Worm (Caenorhabditis elegans) whole organism, mixed stage, embryonic: ENCODE measurements around the gene srh-82.
A peak's percentile ranks its signal among the peaks of the same experiment; 100 is the strongest.

ENCODE experiments used
- M03D4.4 ChIP-seq: sonication (generic microtip); optimal IDR thresholded peaks from 2 replicates; lab custom pipeline; 2017; ENCODE audit warnings: mild to moderate bottlenecking, missing genetic modification characterization, missing compliant biosample characterization
- bed-3 ChIP-seq: fragments of 200-800 bp; sonication (Bioruptor generic); optimal IDR thresholded peaks from 3 replicates; lab custom pipeline; 2018; ENCODE audit warnings: mild to moderate bottlenecking, missing genetic modification characterization, moderate library complexity, missing compliant biosample characterization
- blmp-1 ChIP-seq: fragments of 150-350 bp; optimal IDR thresholded peaks from 2 replicates; lab custom pipeline; 2014; ENCODE audit warnings: missing biosample characterization, missing genetic modification characterization
- ceh-39 ChIP-seq: fragments of 150-350 bp; optimal IDR thresholded peaks from 2 replicates; lab custom pipeline; 2014; ENCODE audit warnings: missing biosample characterization, missing genetic modification characterization
- ceh-43 ChIP-seq: fragments of 200-800 bp; sonication (Bioruptor generic); optimal IDR thresholded peaks from 2 replicates; lab custom pipeline; 2018; ENCODE audit warnings: mild to moderate bottlenecking, missing genetic modification characterization, moderate library complexity, missing compliant biosample characterization
- ceh-83 ChIP-seq: fragments of 200-800 bp; sonication (Bioruptor generic); optimal IDR thresholded peaks from 2 replicates; lab custom pipeline; 2018; ENCODE audit warnings: mild to moderate bottlenecking, missing genetic modification characterization, missing compliant biosample characterization
- ces-1 ChIP-seq: fragments of 150-350 bp; optimal IDR thresholded peaks from 2 replicates; lab custom pipeline; 2014; ENCODE audit warnings: missing biosample characterization, missing genetic modification reagents, missing genetic modification characterization
- cnd-1 ChIP-seq: fragments of 200-800 bp; sonication (Bioruptor generic); optimal IDR thresholded peaks from 2 replicates; lab custom pipeline; 2018; ENCODE audit warnings: mild to moderate bottlenecking, missing genetic modification characterization, missing compliant biosample characterization
- drap-1 ChIP-seq: fragments of 200-800 bp; sonication (Bioruptor generic); optimal IDR thresholded peaks from 3 replicates; lab custom pipeline; 2018; ENCODE audit warnings: mild to moderate bottlenecking, missing genetic modification characterization, missing compliant biosample characterization
- elt-1 ChIP-seq: sonication (generic microtip); optimal IDR thresholded peaks from 2 replicates; lab custom pipeline; 2017; ENCODE audit warnings: missing genetic modification characterization, mild to moderate bottlenecking, missing compliant biosample characterization, antibody characterized with exemption, moderate library complexity, borderline replicate concordance; ENCODE audit not compliant: insufficient read depth
- elt-3 ChIP-seq: fragments of 150-350 bp; optimal IDR thresholded peaks from 2 replicates; lab custom pipeline; 2014; ENCODE audit warnings: missing biosample characterization, missing genetic modification characterization
- flh-1 ChIP-seq: fragments of 200-800 bp; sonication (Bioruptor generic); optimal IDR thresholded peaks from 2 replicates; lab custom pipeline; 2018; ENCODE audit warnings: mild to moderate bottlenecking, missing genetic modification characterization, moderate library complexity, missing compliant biosample characterization
- ham-2 ChIP-seq: fragments of 200-800 bp; sonication (Bioruptor generic); optimal IDR thresholded peaks from 2 replicates; lab custom pipeline; 2018; ENCODE audit warnings: mild to moderate bottlenecking, missing genetic modification characterization, missing compliant biosample characterization
- hlh-1 ChIP-seq: fragments of 150-350 bp; optimal IDR thresholded peaks from 2 replicates; lab custom pipeline; 2014; ENCODE audit warnings: missing biosample characterization, missing genetic modification reagents, missing genetic modification characterization
- lin-13 ChIP-seq: fragments of 150-350 bp; optimal IDR thresholded peaks from 2 replicates; lab custom pipeline; 2014; ENCODE audit warnings: missing biosample characterization, missing genetic modification characterization
- lin-32 ChIP-seq: fragments of 200-800 bp; sonication (Bioruptor generic); optimal IDR thresholded peaks from 2 replicates; lab custom pipeline; 2018; ENCODE audit warnings: mild to moderate bottlenecking, missing genetic modification characterization, missing compliant biosample characterization
- lsy-2 ChIP-seq: fragments of 150-350 bp; optimal IDR thresholded peaks from 2 replicates; lab custom pipeline; 2014; ENCODE audit warnings: missing biosample characterization, missing genetic modification characterization
- mab-5 ChIP-seq: fragments of 150-350 bp; optimal IDR thresholded peaks from 2 replicates; lab custom pipeline; 2014; ENCODE audit warnings: missing biosample characterization, missing genetic modification characterization
- mep-1 ChIP-seq: fragments of 150-350 bp; optimal IDR thresholded peaks from 2 replicates; lab custom pipeline; 2017; ENCODE audit warnings: missing biosample characterization, missing genetic modification reagents, missing genetic modification characterization, inconsistent platforms
- mls-2 ChIP-seq: sonication (generic microtip); optimal IDR thresholded peaks from 2 replicates; lab custom pipeline; 2016; ENCODE audit warnings: mild to moderate bottlenecking, missing genetic modification characterization, moderate library complexity, missing compliant biosample characterization
- nhr-12 ChIP-seq: fragments of 150-350 bp; optimal IDR thresholded peaks from 2 replicates; lab custom pipeline; 2014; ENCODE audit warnings: missing biosample characterization, missing genetic modification characterization
- nhr-2 ChIP-seq: fragments of 150-350 bp; optimal IDR thresholded peaks from 2 replicates; lab custom pipeline; 2014; ENCODE audit warnings: missing biosample characterization, missing genetic modification characterization
- nhr-237 ChIP-seq: fragments of 150-350 bp; optimal IDR thresholded peaks from 2 replicates; lab custom pipeline; 2014; ENCODE audit warnings: missing biosample characterization, missing genetic modification characterization
- nhr-28 ChIP-seq: fragments of 150-350 bp; optimal IDR thresholded peaks from 2 replicates; lab custom pipeline; 2014; ENCODE audit warnings: missing biosample characterization, missing genetic modification characterization
- nhr-76 ChIP-seq: sonication (generic microtip); optimal IDR thresholded peaks from 2 replicates; lab custom pipeline; 2017; ENCODE audit warnings: missing biosample characterization, missing genetic modification characterization
- pha-4 ChIP-seq: fragments of 150-350 bp; optimal IDR thresholded peaks from 2 replicates; lab custom pipeline; 2018; ENCODE audit warnings: missing biosample characterization, missing genetic modification reagents, missing genetic modification characterization
- sem-2 ChIP-seq: fragments of 200-800 bp; sonication (Bioruptor generic); optimal IDR thresholded peaks from 2 replicates; lab custom pipeline; 2018; ENCODE audit warnings: mild to moderate bottlenecking, missing genetic modification characterization, missing compliant biosample characterization
- snpc-4 ChIP-seq: fragments of 150-350 bp; optimal IDR thresholded peaks from 2 replicates; lab custom pipeline; 2014; ENCODE audit warnings: missing biosample characterization, missing genetic modification characterization
- sptf-1 ChIP-seq: sonication (generic microtip); optimal IDR thresholded peaks from 2 replicates; lab custom pipeline; 2017; ENCODE audit warnings: mild to moderate bottlenecking, missing genetic modification characterization, moderate library complexity, missing compliant biosample characterization
- tbx-8 ChIP-seq: fragments of 200-800 bp; sonication (Bioruptor generic); optimal IDR thresholded peaks from 2 replicates; lab custom pipeline; 2018; ENCODE audit warnings: mild to moderate bottlenecking, missing genetic modification characterization, moderate library complexity, missing compliant biosample characterization
- unc-120 ChIP-seq: sonication (generic microtip); optimal IDR thresholded peaks from 2 replicates; lab custom pipeline; 2017; ENCODE audit warnings: missing genetic modification characterization, missing compliant biosample characterization; ENCODE audit not compliant: poor library complexity, severe bottlenecking
- unc-39 ChIP-seq: fragments of 150-350 bp; optimal IDR thresholded peaks from 2 replicates; lab custom pipeline; 2014; ENCODE audit warnings: missing biosample characterization, missing genetic modification characterization
- unc-62 ChIP-seq: fragments of 150-350 bp; optimal IDR thresholded peaks from 2 replicates; lab custom pipeline; 2014; ENCODE audit warnings: missing biosample characterization, missing genetic modification reagents, missing genetic modification characterization
- zip-8 ChIP-seq: fragments of 150-350 bp; optimal IDR thresholded peaks from 2 replicates; lab custom pipeline; 2014; ENCODE audit warnings: missing biosample characterization, missing genetic modification characterization
- ztf-11 ChIP-seq: fragments of 150-350 bp; optimal IDR thresholded peaks from 2 replicates; lab custom pipeline; 2014; ENCODE audit warnings: missing biosample characterization, missing genetic modification characterization

srh-82 gene

ce11 chrV:123915-124314 lies 21.0 kb upstream of the srh-82 start:
- no peak for TF ChIP-seq lin-13 (tag; lab: Kevin White, UChicago)
- TF ChIP-seq lsy-2 (tag; lab: Kevin White, UChicago), result no peak
- TF ChIP-seq flh-1 (GFP tag; lab: Kevin White, UChicago), result no peak
- TF ChIP-seq blmp-1, result no peak
- no peak for TF ChIP-seq zip-8 (tag; lab: Kevin White, UChicago)

ce11 chrV:126610-127009 lies 18.3 kb upstream of the srh-82 start, which contains the start of gene W03F9.1:
Gene W03F9.1 (minus strand): TSS chrV:126718.
- TF ChIP-seq ces-1 (GFP tag; lab: Kevin White, UChicago), result peak; percentile 92
- no peak for TF ChIP-seq blmp-1
- no peak for TF ChIP-seq ham-2 (GFP tag; lab: Kevin White, UChicago)
- no peak for TF ChIP-seq M03D4.4 (tag; lab: Kevin White, UChicago)
- TF ChIP-seq pha-4 (tag; lab: Kevin White, UChicago), result peak; percentile 18
- peak; percentile 42 for TF ChIP-seq lin-13 (tag; lab: Kevin White, UChicago)
- TF ChIP-seq flh-1 (GFP tag; lab: Kevin White, UChicago), result no peak
- no peak for TF ChIP-seq hlh-1 (tag; lab: Kevin White, UChicago)
- TF ChIP-seq unc-39 (tag; lab: Kevin White, UChicago), result no peak
- TF ChIP-seq sem-2 (GFP tag; lab: Kevin White, UChicago), result no peak
- no peak for TF ChIP-seq ceh-83
- TF ChIP-seq drap-1 (GFP tag; lab: Kevin White, UChicago), result no peak
- TF ChIP-seq unc-62 (GFP tag; lab: Kevin White, UChicago), result no peak
- TF ChIP-seq cnd-1 (tag; lab: Kevin White, UChicago), result no peak
- no peak for TF ChIP-seq ceh-39 (tag; lab: Kevin White, UChicago)
- no peak for TF ChIP-seq lin-32 (GFP tag; lab: Kevin White, UChicago)
- peak; percentile 41 for TF ChIP-seq ceh-43 (GFP tag; lab: Kevin White, UChicago)
- TF ChIP-seq nhr-28 (tag; lab: Kevin White, UChicago), result no peak
- TF ChIP-seq tbx-8 (GFP tag; lab: Kevin White, UChicago), result no peak
- no peak for TF ChIP-seq bed-3
- peak; percentile 51 for TF ChIP-seq mep-1
- peak; percentile 49 for TF ChIP-seq nhr-237
- TF ChIP-seq lsy-2 (tag; lab: Kevin White, UChicago), result peak; percentile 23
- TF ChIP-seq ztf-11, result no peak
- TF ChIP-seq mls-2 (tag; lab: Kevin White, UChicago), result no peak
- TF ChIP-seq sptf-1 (tag; lab: Kevin White, UChicago), result no peak
- TF ChIP-seq mab-5, result no peak
- TF ChIP-seq nhr-12 (tag; lab: Kevin White, UChicago), result no peak
- no peak for TF ChIP-seq nhr-76 (tag; lab: Kevin White, UChicago)
- no peak for TF ChIP-seq unc-120 (tag; lab: Kevin White, UChicago)
- no peak for TF ChIP-seq snpc-4 (tag; lab: Kevin White, UChicago)
- TF ChIP-seq nhr-2 (tag; lab: Kevin White, UChicago), result no peak
- no peak for TF ChIP-seq elt-3
- no peak for TF ChIP-seq zip-8 (tag; lab: Kevin White, UChicago)
- TF ChIP-seq elt-1 (tag; lab: Kevin White, UChicago), result no peak
- TF ChIP-seq, all 35 proteins: peak for 7

- peak; percentile 50 for TF ChIP-seq lsy-2 (tag; lab: Kevin White, UChicago)
- TF ChIP-seq ces-1 (GFP tag; lab: Kevin White, UChicago), result peak; percentile 95
- TF ChIP-seq cnd-1 (tag; lab: Kevin White, UChicago), result no peak
Observed at ce11 chrV:127882-128281, 17.0 kb upstream of the srh-82 start, which contains the start of the genes W03F9.2 and sftb-2. Gene W03F9.2 (minus strand): TSS chrV:128034. Gene sftb-2 (plus strand): TSS chrV:128237.

ce11 chrV:130186-130585 lies 14.7 kb upstream of the srh-82 start:
- no peak for TF ChIP-seq blmp-1
- no peak for TF ChIP-seq nhr-76 (tag; lab: Kevin White, UChicago)
- TF ChIP-seq lin-13 (tag; lab: Kevin White, UChicago), result no peak
- no peak for TF ChIP-seq zip-8 (tag; lab: Kevin White, UChicago)
- no peak for TF ChIP-seq elt-1 (tag; lab: Kevin White, UChicago)
- no peak for TF ChIP-seq cnd-1 (tag; lab: Kevin White, UChicago)
